Worm (Caenorhabditis elegans): ENCODE measurements around the gene F31A3.3.
"Not testable (repeated sequence)": the region's sequence is repeated elsewhere in the genome, so short reads cannot be mapped to it uniquely, and the experiment has no call there.

Gene F31A3.3

DNA sequence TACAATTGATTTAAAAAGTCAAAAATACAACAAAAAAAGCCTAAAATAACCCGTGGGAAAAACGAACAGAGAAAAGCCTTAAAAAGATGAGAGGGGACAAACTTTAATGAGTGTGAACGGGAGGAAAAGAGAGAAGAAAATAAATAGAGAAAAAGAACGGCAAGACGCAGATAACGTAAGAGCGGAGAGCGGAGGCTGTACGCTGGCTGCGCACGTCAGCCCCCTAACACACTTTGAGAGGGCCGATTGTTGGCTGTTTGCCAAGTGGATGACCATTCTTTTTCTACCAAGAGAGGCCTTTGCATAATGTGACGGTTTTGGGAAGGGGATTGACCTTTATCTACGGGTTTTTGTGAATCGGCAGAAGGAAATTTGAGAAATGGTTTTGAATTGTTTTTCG lies 28.3 kb upstream of the F31A3.3 start:
- TF ChIP-seq elt-3 (tag; optimal IDR thresholded peaks at IDR 0.05): no peak
- peak; percentile 51 for TF ChIP-seq sem-4 (tag; optimal IDR thresholded peaks at IDR 0.05)
- TF ChIP-seq nhr-129 (tag; optimal IDR thresholded peaks at IDR 0.05): no peak
- no peak for TF ChIP-seq blmp-1 (tag; optimal IDR thresholded peaks at IDR 0.05; ENCODE audit: insufficient read depth)

DNA sequence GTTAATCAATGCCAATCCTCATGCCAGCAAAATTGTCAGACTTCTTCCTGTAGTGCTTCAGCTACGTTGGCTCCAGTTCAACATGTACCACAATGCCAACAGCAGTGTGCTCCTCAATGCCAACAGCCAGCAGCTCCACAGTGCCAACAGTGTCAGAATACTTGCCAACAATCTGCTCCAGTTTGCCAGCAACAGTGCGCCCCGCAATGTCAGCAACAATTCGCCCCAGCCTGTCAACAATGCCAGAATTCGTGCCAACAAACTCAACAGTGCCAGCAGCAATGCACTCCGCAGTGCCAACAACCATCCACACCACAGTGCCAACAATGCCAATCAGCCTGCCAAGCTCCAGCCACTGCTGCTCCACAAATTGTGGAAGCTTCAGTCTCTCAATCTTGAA lies 19.9 kb upstream of the F31A3.3 start:
- TF ChIP-seq unc-55 (GFP tag; optimal IDR thresholded peaks at IDR 0.05): no peak
- no peak for TF ChIP-seq nhr-77 (tag; optimal IDR thresholded peaks at IDR 0.05)
- no peak for TF ChIP-seq lsy-2 (tag; optimal IDR thresholded peaks at IDR 0.05)
- TF ChIP-seq nhr-23 (tag; optimal IDR thresholded peaks at IDR 0.05): no peak
- no peak for TF ChIP-seq elt-1 (tag; optimal IDR thresholded peaks at IDR 0.05)
- TF ChIP-seq nhr-11 (tag; optimal IDR thresholded peaks at IDR 0.05): no peak
- TF ChIP-seq gmeb-1 (tag; optimal IDR thresholded peaks at IDR 0.05): no peak
- no peak for TF ChIP-seq ztf-1 (GFP tag; conservative IDR thresholded peaks at IDR 0.05)
- TF ChIP-seq unc-62 (GFP tag; optimal IDR thresholded peaks at IDR 0.05): no peak
- TF ChIP-seq Y55F3AM.14 (GFP tag; optimal IDR thresholded peaks at IDR 0.05): no peak
- TF ChIP-seq alr-1 (tag; optimal IDR thresholded peaks at IDR 0.05): no peak
- no peak for TF ChIP-seq ceh-16 (tag; optimal IDR thresholded peaks at IDR 0.05)
- TF ChIP-seq ztf-4 (tag; optimal IDR thresholded peaks at IDR 0.05): no peak
- no peak for TF ChIP-seq nhr-21 (tag; optimal IDR thresholded peaks at IDR 0.05)
- TF ChIP-seq nhr-129 (tag; optimal IDR thresholded peaks at IDR 0.05): no peak
- no peak for TF ChIP-seq egl-27 (tag; optimal IDR thresholded peaks at IDR 0.05)
- no peak for TF ChIP-seq zag-1 (tag; optimal IDR thresholded peaks at IDR 0.05)
- no peak for TF ChIP-seq lin-39 (tag; optimal IDR thresholded peaks at IDR 0.05)
- no peak for TF ChIP-seq nhr-10 (tag; optimal IDR thresholded peaks at IDR 0.05)
- no peak for TF ChIP-seq peb-1 (tag; optimal IDR thresholded peaks at IDR 0.05)

DNA sequence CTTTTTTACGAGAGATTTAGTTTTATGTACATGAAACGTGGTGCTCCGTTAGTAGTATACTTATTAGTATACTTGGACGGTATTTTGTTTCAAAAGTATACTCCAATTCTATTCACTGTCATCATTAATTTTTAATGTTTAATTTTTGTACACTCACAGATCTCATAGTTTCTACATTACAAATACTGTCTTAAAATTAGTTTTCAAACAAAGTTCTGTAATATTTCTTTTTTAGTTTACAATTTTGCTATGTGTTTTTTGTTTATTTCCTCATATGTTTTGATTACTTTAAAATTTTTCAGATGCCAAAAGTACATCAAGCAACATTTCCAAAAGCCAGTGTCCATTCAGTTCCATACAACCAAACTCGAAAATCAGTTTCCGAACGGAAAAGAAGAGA lies 16.9 kb upstream of the F31A3.3 start, which contains the start of gene hlh-28:
hlh-28 (plus strand) TSS at position 301 of the 400 bp plus-strand sequence.
- TF ChIP-seq mab-5, ztf-4, egl-27 (tag; optimal IDR thresholded peaks at IDR 0.05): not testable (repeated sequence)

DNA sequence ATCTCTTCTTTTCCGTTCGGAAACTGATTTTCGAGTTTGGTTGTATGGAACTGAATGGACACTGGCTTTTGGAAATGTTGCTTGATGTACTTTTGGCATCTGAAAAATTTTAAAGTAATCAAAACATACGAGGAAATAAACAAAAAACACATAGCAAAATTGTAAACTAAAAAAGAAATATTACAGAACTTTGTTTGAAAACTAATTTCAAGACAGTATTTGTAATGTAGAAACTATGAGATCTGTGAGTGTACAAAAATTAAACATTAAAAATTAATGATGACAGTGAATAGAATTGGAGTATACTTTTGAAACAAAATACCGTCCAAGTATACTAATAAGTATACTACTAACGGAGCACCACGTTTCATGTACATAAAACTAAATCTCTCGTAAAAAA lies 14.7 kb upstream of the F31A3.3 start, which contains the start of gene hlh-29:
hlh-29 (minus strand) TSS at position 101 of the 400 bp plus-strand sequence.
- not testable (repeated sequence) for TF ChIP-seq nhr-6, snpc-4, nhr-12 (tag; optimal IDR thresholded peaks at IDR 0.05)

DNA sequence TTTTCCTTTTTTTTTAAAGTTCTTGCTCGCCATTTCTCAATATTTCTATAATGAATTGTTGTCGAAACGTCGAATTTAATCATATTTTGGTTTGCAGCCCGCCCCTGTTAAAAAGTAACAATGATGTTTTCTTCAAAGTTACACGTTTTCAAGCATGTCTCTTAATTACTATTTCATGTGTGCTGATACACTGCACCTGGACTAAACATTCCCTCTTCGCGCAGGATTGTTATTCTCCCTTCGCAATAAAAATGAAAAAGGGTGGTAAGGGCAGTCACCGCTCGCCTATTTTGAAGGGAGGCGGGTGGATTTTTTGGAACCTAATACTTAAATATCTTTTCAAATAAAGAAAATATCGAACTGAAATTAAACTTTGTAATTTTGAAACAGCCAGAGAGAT lies 11.6 kb upstream of the F31A3.3 start:
- TF ChIP-seq gmeb-1 (tag; optimal IDR thresholded peaks at IDR 0.05): no peak
- TF ChIP-seq fos-1 (tag; optimal IDR thresholded peaks at IDR 0.05): peak; percentile 50
- no peak for TF ChIP-seq alr-1 (tag; optimal IDR thresholded peaks at IDR 0.05)
- no peak for TF ChIP-seq ceh-16 (tag; optimal IDR thresholded peaks at IDR 0.05)
- no peak for TF ChIP-seq lin-39 (tag; optimal IDR thresholded peaks at IDR 0.05)
- no peak for TF ChIP-seq egl-27 (tag; optimal IDR thresholded peaks at IDR 0.05)
- no peak for TF ChIP-seq ztf-11 (tag; optimal IDR thresholded peaks at IDR 0.05)
- no peak for TF ChIP-seq zag-1 (tag; optimal IDR thresholded peaks at IDR 0.05)
- no peak for TF ChIP-seq dmd-4 (tag; optimal IDR thresholded peaks at IDR 0.05)
- no peak for TF ChIP-seq aly-2 (tag; optimal IDR thresholded peaks at IDR 0.05)
- no peak for TF ChIP-seq elt-3 (tag; optimal IDR thresholded peaks at IDR 0.05)
- TF ChIP-seq ceh-82 (tag; optimal IDR thresholded peaks at IDR 0.05): no peak
- TF ChIP-seq nhr-6 (tag; optimal IDR thresholded peaks at IDR 0.05): peak; percentile 9
- TF ChIP-seq nhr-129 (tag; optimal IDR thresholded peaks at IDR 0.05): peak; percentile 42
- TF ChIP-seq blmp-1 (tag; optimal IDR thresholded peaks at IDR 0.05; ENCODE audit: insufficient read depth): no peak
- no peak for TF ChIP-seq snpc-4 (tag; optimal IDR thresholded peaks at IDR 0.05)
- no peak for TF ChIP-seq nhr-10 (tag; optimal IDR thresholded peaks at IDR 0.05)
- TF ChIP-seq F13H6.1 (tag; optimal IDR thresholded peaks at IDR 0.05): peak; percentile 33
- TF ChIP-seq lin-13 (GFP tag; optimal IDR thresholded peaks at IDR 0.05): no peak
- TF ChIP-seq crh-2 (tag; optimal IDR thresholded peaks at IDR 0.05): peak; percentile 16
- peak; percentile 40 for TF ChIP-seq nhr-21 (tag; optimal IDR thresholded peaks at IDR 0.05)
- TF ChIP-seq mab-5 (tag; optimal IDR thresholded peaks at IDR 0.05): no peak
- TF ChIP-seq nhr-12 (tag; optimal IDR thresholded peaks at IDR 0.05): no peak
- no peak for TF ChIP-seq mdl-1 (tag; optimal IDR thresholded peaks at IDR 0.05)
- peak; percentile 53 for TF ChIP-seq unc-55 (GFP tag; optimal IDR thresholded peaks at IDR 0.05)
- TF ChIP-seq sem-4 (tag; optimal IDR thresholded peaks at IDR 0.05): no peak
- no peak for TF ChIP-seq ztf-1 (GFP tag; conservative IDR thresholded peaks at IDR 0.05)
- peak; percentile 22 for TF ChIP-seq sma-9 (GFP tag; optimal IDR thresholded peaks at IDR 0.05)
- TF ChIP-seq sma-9 (tag; optimal IDR thresholded peaks at IDR 0.05): no peak
- TF ChIP-seq Y55F3AM.14 (GFP tag; optimal IDR thresholded peaks at IDR 0.05): no peak
- TF ChIP-seq ama-1 (optimal IDR thresholded peaks at IDR 0.05): no peak
- no peak for TF ChIP-seq ztf-4 (tag; optimal IDR thresholded peaks at IDR 0.05)
- TF ChIP-seq nhr-77 (tag; optimal IDR thresholded peaks at IDR 0.05): peak; percentile 1
- no peak for TF ChIP-seq unc-39 (tag; optimal IDR thresholded peaks at IDR 0.05)
- no peak for TF ChIP-seq unc-62 (GFP tag; optimal IDR thresholded peaks at IDR 0.05)
- no peak for TF ChIP-seq nhr-11 (tag; optimal IDR thresholded peaks at IDR 0.05)
- no peak for TF ChIP-seq skn-1 (tag; optimal IDR thresholded peaks at IDR 0.05)
- no peak for TF ChIP-seq lin-11 (tag; optimal IDR thresholded peaks at IDR 0.05)
- no peak for TF ChIP-seq elt-1 (tag; optimal IDR thresholded peaks at IDR 0.05)
- TF ChIP-seq lsy-2 (tag; optimal IDR thresholded peaks at IDR 0.05): peak in 1 of 2 experiments; percentile 35

Measured in whole organism, L2 larva.